Fruit fly (Drosophila melanogaster) S2 (cell line): ENCODE measurements around the gene Dph4.

ENCODE experiments used
- CG8478 ChIP-seq: fragments of >200 bp; optimal IDR thresholded peaks from 2 replicates; lab custom pipeline; 2018
- CTCF ChIP-seq, 2 experiments: fragments of >200 bp; optimal IDR thresholded peaks; 2 replicates each; lab custom pipeline; 2018

The Dph4 gene

dm6 chr3R:5649903-5650302, 26.0 kb upstream of the Dph4 start:
- TF ChIP-seq CG8478 (lab: Kevin White, UChicago) (no peak), CTCF (optimal IDR thresholded peaks at IDR 0.05; lab: Kevin White, UChicago) (no peak)

- TF ChIP-seq CG8478 (lab: Kevin White, UChicago) (no peak), CTCF (optimal IDR thresholded peaks at IDR 0.05; lab: Kevin White, UChicago) (no peak)
These were observed 24.9 kb upstream of the Dph4 start, which contains the start of the genes MTA1-like and Sec23 for dm6 chr3R:5648569-5649476. Gene MTA1-like (minus strand): TSS chr3R:5648738. Gene Sec23 (plus strand): TSS chr3R:5649065.

dm6 chr3R:5647705-5648568, 24.0 kb upstream of the Dph4 start:
- TF ChIP-seq CG8478 (lab: Kevin White, UChicago), result no peak
- no peak for TF ChIP-seq CTCF (optimal IDR thresholded peaks at IDR 0.05; lab: Kevin White, UChicago)

- TF ChIP-seq CG8478 (lab: Kevin White, UChicago) (no peak), CTCF (optimal IDR thresholded peaks at IDR 0.05; lab: Kevin White, UChicago) (no peak)
These were observed 19.5 kb upstream of the Dph4 start for dm6 chr3R:5643421-5643820.

dm6 chr3R:5636519-5637430, 12.8 kb upstream of the Dph4 start, which contains the start of the genes CG31548 and CG12170:
Gene CG31548 (minus strand): TSS chr3R:5636852.
Gene CG12170 (plus strand): TSS chr3R:5637234.
- no peak for TF ChIP-seq CTCF (optimal IDR thresholded peaks at IDR 0.05; lab: Kevin White, UChicago)
- TF ChIP-seq CG8478 (lab: Kevin White, UChicago), result no peak

dm6 chr3R:5635524-5635923, 11.6 kb upstream of the Dph4 start, which contains the start of gene CG31546:
Gene CG31546 (minus strand): TSS chr3R:5635624.
- TF ChIP-seq CTCF (optimal IDR thresholded peaks at IDR 0.05; lab: Kevin White, UChicago) (no peak), CG8478 (lab: Kevin White, UChicago) (no peak)

- TF ChIP-seq CTCF (optimal IDR thresholded peaks at IDR 0.05; lab: Kevin White, UChicago), result no peak
- TF ChIP-seq CG8478 (lab: Kevin White, UChicago), result no peak
These were observed 9.5 kb upstream of the Dph4 start, which contains the start of gene CG12171 for dm6 chr3R:5633437-5633836. Gene CG12171 (plus strand): TSS chr3R:5633627.

- TF ChIP-seq CG8478 (lab: Kevin White, UChicago), result no peak
- no peak for TF ChIP-seq CTCF (optimal IDR thresholded peaks at IDR 0.05; lab: Kevin White, UChicago)
These were observed 8.3 kb upstream of the Dph4 start, which contains the start of gene CG31549 for dm6 chr3R:5632182-5632581. Gene CG31549 (plus strand): TSS chr3R:5632192.

- no peak for TF ChIP-seq CTCF (optimal IDR thresholded peaks at IDR 0.05; lab: Kevin White, UChicago)
- TF ChIP-seq CG8478 (lab: Kevin White, UChicago), result no peak
These were observed 3.6 kb upstream of the Dph4 start, which contains the start of gene CG31551 for dm6 chr3R:5627552-5627951. Gene CG31551 (plus strand): TSS chr3R:5627852.

- TF ChIP-seq CTCF (optimal IDR thresholded peaks at IDR 0.05; lab: Kevin White, UChicago) (no peak), CG8478 (lab: Kevin White, UChicago) (no peak)
These were observed 817 bp downstream of the Dph4 start for dm6 chr3R:5622985-5623630.

- no peak for TF ChIP-seq CTCF (optimal IDR thresholded peaks at IDR 0.05; lab: Kevin White, UChicago)
- TF ChIP-seq CG8478 (lab: Kevin White, UChicago), result no peak
These were observed 1.5 kb downstream of the Dph4 start for dm6 chr3R:5622406-5622752.

dm6 chr3R:5621714-5622405, 2.1 kb downstream of the Dph4 start:
- TF ChIP-seq CTCF (optimal IDR thresholded peaks at IDR 0.05; lab: Kevin White, UChicago), result no peak
- TF ChIP-seq CG8478 (lab: Kevin White, UChicago), result no peak
